Worm (Caenorhabditis elegans) whole organism, late embryonic: ENCODE results near the gene sul-1.

ENCODE experiments used
- C38D4.7 ChIP-seq: fragments of 200-800 bp; sonication (Bioruptor generic); optimal IDR thresholded peaks from 2 replicates; lab custom pipeline; 2018; ENCODE audit warnings: mild to moderate bottlenecking, missing genetic modification characterization, moderate library complexity, missing compliant biosample characterization
- K02D7.2 ChIP-seq: sonication (generic microtip); optimal IDR thresholded peaks from 2 replicates; lab custom pipeline; 2017; ENCODE audit warnings: mild to moderate bottlenecking, missing genetic modification characterization, missing compliant biosample characterization
- K09A11.1 ChIP-seq: sonication (generic microtip); optimal IDR thresholded peaks from 2 replicates; lab custom pipeline; 2017; ENCODE audit warnings: antibody characterized with exemption, mild to moderate bottlenecking, missing genetic modification characterization, missing compliant biosample characterization; ENCODE audit not compliant: insufficient read depth
- T23F11.4 ChIP-seq: fragments of 200-800 bp; sonication (Bioruptor generic); optimal IDR thresholded peaks from 2 replicates; lab custom pipeline; 2018; ENCODE audit warnings: mild to moderate bottlenecking, missing genetic modification characterization, missing compliant biosample characterization
- Y22D7AL.16 ChIP-seq: sonication (generic microtip); optimal IDR thresholded peaks from 2 replicates; lab custom pipeline; 2016; ENCODE audit warnings: missing genetic modification characterization, missing compliant biosample characterization
- ahr-1 ChIP-seq: sonication (generic microtip); optimal IDR thresholded peaks from 2 replicates; lab custom pipeline; 2016; ENCODE audit warnings: missing genetic modification characterization, missing compliant biosample characterization
- ceh-14 ChIP-seq: sonication (generic microtip); optimal IDR thresholded peaks from 2 replicates; lab custom pipeline; 2016; ENCODE audit warnings: missing genotype, missing genetic modification characterization, missing compliant biosample characterization
- ceh-18 ChIP-seq: sonication (generic microtip); optimal IDR thresholded peaks from 2 replicates; lab custom pipeline; 2016; ENCODE audit warnings: missing genetic modification characterization, missing compliant biosample characterization
- ceh-19 ChIP-seq: fragments of 200-800 bp; sonication (Bioruptor generic); optimal IDR thresholded peaks from 2 replicates; lab custom pipeline; 2018; ENCODE audit warnings: mild to moderate bottlenecking, missing genetic modification characterization, missing compliant biosample characterization
- ceh-2 ChIP-seq: sonication (generic microtip); optimal IDR thresholded peaks from 2 replicates; lab custom pipeline; 2016; ENCODE audit warnings: missing genotype, missing genetic modification characterization, missing compliant biosample characterization
- ceh-22 ChIP-seq: sonication (generic microtip); optimal IDR thresholded peaks from 2 replicates; lab custom pipeline; 2017; ENCODE audit warnings: missing biosample characterization, missing genetic modification characterization
- ceh-31 ChIP-seq: sonication (generic microtip); optimal IDR thresholded peaks from 2 replicates; lab custom pipeline; 2016; ENCODE audit warnings: missing genetic modification characterization, missing compliant biosample characterization
- ceh-34 ChIP-seq: sonication (generic microtip); optimal IDR thresholded peaks from 2 replicates; lab custom pipeline; 2016; ENCODE audit warnings: mild to moderate bottlenecking, missing genetic modification characterization, missing compliant biosample characterization
- ceh-45 ChIP-seq: fragments of 200-800 bp; sonication (Bioruptor generic); IDR thresholded peaks from 2 replicates; pipeline ENCODE4 v1.3.6; 2022; ENCODE audit warnings: missing genetic modification reagents, missing genetic modification characterization, missing compliant biosample characterization
- ceh-6 ChIP-seq: fragments of 200-800 bp; sonication (Bioruptor generic); optimal IDR thresholded peaks from 2 replicates; lab custom pipeline; 2018; ENCODE audit warnings: mild to moderate bottlenecking, missing genetic modification characterization, missing compliant biosample characterization
- ceh-9 ChIP-seq: sonication (generic microtip); optimal IDR thresholded peaks from 2 replicates; lab custom pipeline; 2016; ENCODE audit warnings: mild to moderate bottlenecking, missing genetic modification characterization, inconsistent platforms, missing compliant biosample characterization
- dmd-4 ChIP-seq: sonication (generic microtip); optimal IDR thresholded peaks from 2 replicates; lab custom pipeline; 2016; ENCODE audit warnings: borderline replicate concordance, missing genetic modification characterization, missing compliant biosample characterization
- elt-2 ChIP-seq: sonication (generic microtip); optimal IDR thresholded peaks from 2 replicates; lab custom pipeline; 2016; ENCODE audit warnings: missing genetic modification reagents, missing genetic modification characterization, missing compliant biosample characterization
- gmeb-2 ChIP-seq: sonication (generic microtip); optimal IDR thresholded peaks from 2 replicates; lab custom pipeline; 2016; ENCODE audit warnings: missing genetic modification characterization, inconsistent platforms, missing compliant biosample characterization
- hlh-6 ChIP-seq: sonication (generic microtip); optimal IDR thresholded peaks from 2 replicates; lab custom pipeline; 2016; ENCODE audit warnings: missing genotype, missing genetic modification characterization, missing compliant biosample characterization
- madf-2 ChIP-seq: sonication (generic microtip); optimal IDR thresholded peaks from 2 replicates; lab custom pipeline; 2017; ENCODE audit warnings: missing genetic modification characterization, missing compliant biosample characterization
- mec-3 ChIP-seq: sonication (generic microtip); optimal IDR thresholded peaks from 2 replicates; lab custom pipeline; 2016; ENCODE audit warnings: borderline replicate concordance, missing genetic modification characterization, missing compliant biosample characterization
- npax-4 ChIP-seq: sonication (generic microtip); optimal IDR thresholded peaks from 2 replicates; lab custom pipeline; 2016; ENCODE audit warnings: missing genetic modification characterization, missing compliant biosample characterization
- pag-3 ChIP-seq: sonication (generic microtip); optimal IDR thresholded peaks from 2 replicates; lab custom pipeline; 2016; ENCODE audit warnings: missing compliant biosample characterization, missing genetic modification characterization, borderline replicate concordance
- pat-9 ChIP-seq: fragments of 200-800 bp; sonication (Bioruptor generic); optimal IDR thresholded peaks from 2 replicates; lab custom pipeline; 2018; ENCODE audit warnings: mild to moderate bottlenecking, missing genetic modification characterization, moderate library complexity, missing compliant biosample characterization
- pax-1 ChIP-seq: fragments of 150-350 bp; optimal IDR thresholded peaks from 2 replicates; lab custom pipeline; 2014; ENCODE audit warnings: missing biosample characterization, missing genetic modification characterization
- pha-2 ChIP-seq: sonication (generic microtip); optimal IDR thresholded peaks from 2 replicates; lab custom pipeline; 2017; ENCODE audit warnings: mild to moderate bottlenecking, missing genetic modification characterization, missing compliant biosample characterization
- pha-4 ChIP-seq: fragments of 150-350 bp; optimal IDR thresholded peaks from 2 replicates; lab custom pipeline; 2018; ENCODE audit warnings: missing biosample characterization, missing genetic modification reagents, missing genetic modification characterization
- pqm-1 ChIP-seq: sonication (generic microtip); optimal IDR thresholded peaks from 2 replicates; lab custom pipeline; 2016; ENCODE audit warnings: missing genetic modification characterization, missing compliant biosample characterization
- pros-1 ChIP-seq: fragments of 150-350 bp; optimal IDR thresholded peaks from 2 replicates; lab custom pipeline; 2014; ENCODE audit warnings: missing biosample characterization, missing genetic modification reagents, missing genetic modification characterization
- ref-2 ChIP-seq: sonication (generic microtip); optimal IDR thresholded peaks from 2 replicates; lab custom pipeline; 2016; ENCODE audit warnings: missing genetic modification characterization, missing compliant biosample characterization
- sox-2 ChIP-seq: fragments of 200-800 bp; sonication (Bioruptor generic); IDR thresholded peaks from 2 replicates; pipeline ENCODE4 v1.3.6; 2022; ENCODE audit warnings: missing genetic modification reagents, missing genetic modification characterization, missing compliant biosample characterization
- sox-4 ChIP-seq: sonication (generic microtip); optimal IDR thresholded peaks from 2 replicates; lab custom pipeline; 2017; ENCODE audit warnings: mild to moderate bottlenecking, missing genetic modification characterization, inconsistent platforms, missing compliant biosample characterization
- syd-9 ChIP-seq: sonication (generic microtip); optimal IDR thresholded peaks from 2 replicates; lab custom pipeline; 2016; ENCODE audit warnings: mild to moderate bottlenecking, missing genetic modification characterization, moderate library complexity, missing compliant biosample characterization
- tbx-2 ChIP-seq: sonication (generic microtip); optimal IDR thresholded peaks from 2 replicates; lab custom pipeline; 2016; ENCODE audit warnings: missing genetic modification characterization, missing compliant biosample characterization
- ttx-3 ChIP-seq: sonication (generic microtip); optimal IDR thresholded peaks from 2 replicates; lab custom pipeline; 2016; ENCODE audit warnings: missing genetic modification reagents, missing genetic modification characterization, missing compliant biosample characterization
- unc-3 ChIP-seq, 2 experiments: fragments of 200-800 bp in 1 of 2; sonication (Bioruptor generic) in 1 of 2; sonication (generic microtip) in 1 of 2; conservative IDR thresholded peaks in 1 of 2; optimal IDR thresholded peaks in 1 of 2; 2 replicates each; pipeline versions ENCODE4 v1.3.6 to Lab custom; 2016 to 2022; ENCODE audit warnings: missing compliant biosample characterization in 2 of 2, missing genetic modification characterization in 2 of 2, missing genetic modification reagents in 1 of 2
- zip-5 ChIP-seq: sonication (generic microtip); optimal IDR thresholded peaks from 2 replicates; lab custom pipeline; 2016; ENCODE audit warnings: missing genetic modification characterization, missing compliant biosample characterization

The sul-1 gene

ce11 chrX:3296182-3296581 lies 25.5 kb upstream of the sul-1 start, which contains the start of gene K09C4.2:
Gene K09C4.2, plus strand, starts transcription at chrX:3296482.
- TF ChIP-seq C38D4.7 (GFP tag; lab: Kevin White, UChicago), result no peak
- no peak for TF ChIP-seq K02D7.2 (tag; lab: Kevin White, UChicago)
- TF ChIP-seq elt-2 (tag; lab: Kevin White, UChicago), result no peak
- no peak for TF ChIP-seq tbx-2 (tag; lab: Kevin White, UChicago)

ce11 chrX:3291948-3292347 lies 21.2 kb upstream of the sul-1 start:
- TF ChIP-seq ceh-22 (tag; lab: Kevin White, UChicago) (no peak), hlh-6 (no peak), ceh-34 (tag; lab: Kevin White, UChicago) (no peak), T23F11.4 (no peak), K09A11.1 (tag; lab: Kevin White, UChicago) (no peak), pqm-1 (tag; lab: Kevin White, UChicago) (no peak), syd-9 (tag; lab: Kevin White, UChicago) (no peak), ceh-9 (tag; lab: Kevin White, UChicago) (no peak)

- TF ChIP-seq elt-2 (tag; lab: Kevin White, UChicago), result peak; percentile 53
- no peak for TF ChIP-seq ceh-19 (GFP tag; lab: Kevin White, UChicago)
- no peak for TF ChIP-seq pat-9
- no peak for TF ChIP-seq ceh-34 (tag; lab: Kevin White, UChicago)
- TF ChIP-seq tbx-2 (tag; lab: Kevin White, UChicago), result no peak
- TF ChIP-seq pha-2, result no peak
- no peak for TF ChIP-seq mec-3 (tag; lab: Kevin White, UChicago)
Measured at ce11 chrX:3290147-3290546, 19.4 kb upstream of the sul-1 start.

ce11 chrX:3289183-3289582 lies 18.5 kb upstream of the sul-1 start, which contains the start of gene K09C4.4:
Gene K09C4.4, plus strand, starts transcription at chrX:3289483.
- no peak for TF ChIP-seq Y22D7AL.16
- no peak for TF ChIP-seq ceh-45 (GFP tag; lab: Robert Waterston, UW)
- TF ChIP-seq ref-2 (tag; lab: Kevin White, UChicago), result no peak
- TF ChIP-seq sox-2 (GFP tag; lab: Robert Waterston, UW), result no peak
- no peak for TF ChIP-seq madf-2
- no peak for TF ChIP-seq pag-3 (tag; lab: Kevin White, UChicago)
- TF ChIP-seq unc-3 (GFP tag; conservative IDR thresholded peaks at IDR 0.05; lab: Robert Waterston, UW), result no peak
- TF ChIP-seq unc-3 (tag; optimal IDR thresholded peaks at IDR 0.05; lab: Kevin White, UChicago), result no peak
- TF ChIP-seq ceh-34 (tag; lab: Kevin White, UChicago), result no peak
- no peak for TF ChIP-seq ceh-6 (GFP tag; lab: Kevin White, UChicago)
- no peak for TF ChIP-seq gmeb-2 (tag; lab: Kevin White, UChicago)

- TF ChIP-seq npax-4, result no peak
- no peak for TF ChIP-seq gmeb-2 (tag; lab: Kevin White, UChicago)
- no peak for TF ChIP-seq zip-5
- no peak for TF ChIP-seq sox-4
- TF ChIP-seq ttx-3 (tag; lab: Kevin White, UChicago), result no peak
- TF ChIP-seq pros-1 (tag; lab: Kevin White, UChicago), result no peak
- TF ChIP-seq ceh-14 (tag; lab: Kevin White, UChicago), result no peak
- no peak for TF ChIP-seq pqm-1 (tag; lab: Kevin White, UChicago)
- no peak for TF ChIP-seq pax-1 (tag; lab: Kevin White, UChicago)
- TF ChIP-seq ceh-31 (tag; lab: Kevin White, UChicago), result no peak
- TF ChIP-seq dmd-4 (tag; lab: Kevin White, UChicago), result no peak
- no peak for TF ChIP-seq ceh-18 (tag; lab: Kevin White, UChicago)
- TF ChIP-seq pat-9, result no peak
- TF ChIP-seq pha-4 (tag; lab: Kevin White, UChicago), result no peak
- no peak for TF ChIP-seq ceh-2 (tag; lab: Kevin White, UChicago)
- no peak for TF ChIP-seq T23F11.4
- no peak for TF ChIP-seq ahr-1 (tag; lab: Kevin White, UChicago)
- TF ChIP-seq ceh-6 (GFP tag; lab: Kevin White, UChicago), result no peak
- no peak for TF ChIP-seq madf-2
- no peak for TF ChIP-seq hlh-6
Measured at ce11 chrX:3285448-3285847, 14.7 kb upstream of the sul-1 start.
